Worm (Caenorhabditis elegans): ENCODE data around the gene H28G03.3.

H28G03.3 gene

DNA sequence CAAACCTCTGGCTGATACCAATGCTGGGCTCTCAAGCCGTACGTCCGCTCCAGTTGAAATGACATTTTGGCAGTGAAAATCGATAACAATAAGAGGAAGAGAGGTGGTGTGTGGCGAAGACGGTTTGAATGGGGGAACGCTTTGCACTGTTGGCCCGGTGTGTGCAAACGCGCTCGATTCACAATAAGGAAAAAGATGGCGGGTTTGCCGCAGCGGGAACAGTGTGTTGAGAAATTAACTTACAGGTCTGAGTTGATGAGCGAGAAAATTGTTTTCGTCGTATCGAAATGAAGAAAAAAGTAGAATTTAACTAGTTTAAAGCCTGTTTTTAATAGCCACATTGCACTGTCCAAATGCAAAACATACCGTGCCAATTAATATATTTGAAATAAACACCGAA, 47.1 kb downstream of the H28G03.3 start, which contains the start of gene metl-9:
Gene metl-9, minus strand, starts transcription at position 101 of the 400 bp plus-strand sequence.
- TF ChIP-seq syd-9 (tag; optimal IDR thresholded peaks at IDR 0.05) = no peak
- no peak for TF ChIP-seq ceh-18 (tag; optimal IDR thresholded peaks at IDR 0.05)
- TF ChIP-seq tbx-7 (tag; optimal IDR thresholded peaks at IDR 0.05) = no peak
- no peak for TF ChIP-seq ceh-6 (GFP tag; optimal IDR thresholded peaks at IDR 0.05)
- no peak for TF ChIP-seq lin-11 (tag; optimal IDR thresholded peaks at IDR 0.05)
- no peak for TF ChIP-seq pqm-1 (tag; optimal IDR thresholded peaks at IDR 0.05)
- no peak for TF ChIP-seq unc-3 (GFP tag; conservative IDR thresholded peaks at IDR 0.05)
- no peak for TF ChIP-seq unc-3 (tag; optimal IDR thresholded peaks at IDR 0.05)
- TF ChIP-seq K02D7.2 (tag; optimal IDR thresholded peaks at IDR 0.05) = no peak
- no peak for TF ChIP-seq pag-3 (tag; optimal IDR thresholded peaks at IDR 0.05; ENCODE audit: borderline replicate concordance)
- no peak for TF ChIP-seq ama-1 (optimal IDR thresholded peaks at IDR 0.05)
- TF ChIP-seq ceh-9 (tag; optimal IDR thresholded peaks at IDR 0.05) = no peak
- no peak for TF ChIP-seq hlh-13 (GFP tag; optimal IDR thresholded peaks at IDR 0.05)
- no peak for TF ChIP-seq ceh-2 (tag; optimal IDR thresholded peaks at IDR 0.05)
- no peak for TF ChIP-seq K09A11.1 (tag; optimal IDR thresholded peaks at IDR 0.05; ENCODE audit: insufficient read depth)
- no peak for TF ChIP-seq nhr-232 (tag; optimal IDR thresholded peaks at IDR 0.05)

DNA sequence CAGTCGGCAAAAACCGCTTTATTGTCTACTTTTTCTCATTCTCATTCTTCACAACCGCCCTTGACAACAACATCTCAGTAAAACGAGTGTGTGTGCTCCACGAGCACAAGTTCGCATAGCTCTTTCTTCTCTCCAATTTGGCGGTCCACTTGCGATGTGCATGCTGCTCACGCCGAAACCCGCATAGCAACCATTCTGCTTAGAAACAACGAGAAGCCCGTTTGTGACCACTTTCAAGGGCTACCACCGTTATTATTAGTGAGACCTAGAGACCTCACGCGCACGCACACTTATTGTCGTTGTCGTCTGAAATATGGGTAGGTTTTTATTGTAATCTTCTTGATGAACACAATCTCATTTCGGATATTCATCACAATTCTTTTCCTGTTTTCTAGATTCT, 51.9 kb downstream of the H28G03.3 start, which contains the start of gene zchc-1A:
Gene zchc-1A, plus strand, starts transcription at position 114 of the 400 bp plus-strand sequence.
- TF ChIP-seq ceh-6 (GFP tag; optimal IDR thresholded peaks at IDR 0.05) = no peak
- TF ChIP-seq dve-1 (tag; optimal IDR thresholded peaks at IDR 0.05) = no peak
- TF ChIP-seq ceh-30 (tag; optimal IDR thresholded peaks at IDR 0.05) = no peak
- no peak for TF ChIP-seq ceh-45 (GFP tag; IDR thresholded peaks at IDR 0.05)
- TF ChIP-seq elt-2 (tag; optimal IDR thresholded peaks at IDR 0.05) = no peak
- no peak for TF ChIP-seq ref-2 (tag; optimal IDR thresholded peaks at IDR 0.05)

DNA sequence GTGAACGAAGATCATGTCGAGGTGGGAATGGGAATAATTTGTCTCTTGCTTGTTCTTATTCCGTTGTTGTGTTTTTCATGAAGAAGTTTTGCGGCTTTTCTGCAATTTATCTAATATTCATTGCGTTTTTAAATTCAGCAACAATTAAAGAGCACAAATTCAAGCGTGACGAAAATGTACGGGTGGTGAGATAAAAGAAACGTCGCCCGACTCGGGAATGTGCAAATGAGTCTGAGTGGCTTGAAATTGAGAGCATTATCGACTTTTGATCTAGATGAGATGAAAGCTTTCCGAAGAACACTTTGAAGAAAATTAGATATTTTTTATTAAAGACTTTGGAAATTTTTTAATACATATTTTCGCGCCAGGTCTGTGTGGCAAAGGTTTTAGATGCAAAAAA, 55.1 kb downstream of the H28G03.3 start, which contains the start of gene T03G11.10:
Gene T03G11.10, minus strand, starts transcription at position 101 of the 400 bp plus-strand sequence.
- no peak for TF ChIP-seq nfya-1 (tag; optimal IDR thresholded peaks at IDR 0.05)
- TF ChIP-seq ceh-30 (tag; optimal IDR thresholded peaks at IDR 0.05) = no peak
- no peak for TF ChIP-seq sdc-2 (tag; optimal IDR thresholded peaks at IDR 0.05)
- no peak for TF ChIP-seq ceh-22 (tag; optimal IDR thresholded peaks at IDR 0.05)
- no peak for TF ChIP-seq pha-2 (tag; optimal IDR thresholded peaks at IDR 0.05)
- no peak for TF ChIP-seq unc-42 (tag; optimal IDR thresholded peaks at IDR 0.05)
- TF ChIP-seq K02D7.2 (tag; optimal IDR thresholded peaks at IDR 0.05) = no peak
- no peak for TF ChIP-seq ref-2 (tag; optimal IDR thresholded peaks at IDR 0.05)
- TF ChIP-seq che-1 (tag; optimal IDR thresholded peaks at IDR 0.05) = no peak

Measured in whole organism, late embryonic.